Worm (Caenorhabditis elegans): ENCODE results near the gene ugt-23.

The ugt-23 gene

ce11 chrX:9924962-9925361 lies at the start of gene ugt-23:
TSS of gene ugt-23 (minus strand) at chrX:9925173.
- TF ChIP-seq dao-5 (tag; optimal IDR thresholded peaks at IDR 0.05) (no peak), him-1 (tag; optimal IDR thresholded peaks at IDR 0.05) (no peak), W03F9.2 (tag; optimal IDR thresholded peaks at IDR 0.05) (no peak)

ce11 chrX:9965275-9965674 lies 40.3 kb upstream of the ugt-23 start, which contains the start of gene pssy-1:
TSS of gene pssy-1 (plus strand) at chrX:9965592.
- no peak for TF ChIP-seq dao-5 (tag; optimal IDR thresholded peaks at IDR 0.05)
- no peak for TF ChIP-seq him-1 (tag; optimal IDR thresholded peaks at IDR 0.05)
- TF ChIP-seq W03F9.2 (tag; optimal IDR thresholded peaks at IDR 0.05): no peak

- TF ChIP-seq W03F9.2 (tag; optimal IDR thresholded peaks at IDR 0.05): no peak
- TF ChIP-seq dao-5 (tag; optimal IDR thresholded peaks at IDR 0.05): no peak
- TF ChIP-seq him-1 (tag; optimal IDR thresholded peaks at IDR 0.05): no peak
Observed at ce11 chrX:9962535-9962934, 37.6 kb upstream of the ugt-23 start.

- TF ChIP-seq dao-5 (tag; optimal IDR thresholded peaks at IDR 0.05): peak; percentile 31
- peak; percentile 91 for TF ChIP-seq W03F9.2 (tag; optimal IDR thresholded peaks at IDR 0.05)
- peak; percentile 90 for TF ChIP-seq him-1 (tag; optimal IDR thresholded peaks at IDR 0.05)
Observed at ce11 chrX:9958561-9958960, 33.6 kb upstream of the ugt-23 start, which contains the start of gene ZC506.1. TSS of gene ZC506.1 (plus strand) at chrX:9958960.

ce11 chrX:9957449-9957848 lies 32.5 kb upstream of the ugt-23 start:
- no peak for TF ChIP-seq him-1 (tag; optimal IDR thresholded peaks at IDR 0.05)
- TF ChIP-seq dao-5 (tag; optimal IDR thresholded peaks at IDR 0.05): no peak
- no peak for TF ChIP-seq W03F9.2 (tag; optimal IDR thresholded peaks at IDR 0.05)

ce11 chrX:9956052-9956451 lies 31.1 kb upstream of the ugt-23 start:
- no peak for TF ChIP-seq W03F9.2 (tag; optimal IDR thresholded peaks at IDR 0.05)
- no peak for TF ChIP-seq him-1 (tag; optimal IDR thresholded peaks at IDR 0.05)
- TF ChIP-seq dao-5 (tag; optimal IDR thresholded peaks at IDR 0.05): no peak

- TF ChIP-seq him-1 (tag; optimal IDR thresholded peaks at IDR 0.05) (no peak), W03F9.2 (tag; optimal IDR thresholded peaks at IDR 0.05) (no peak), dao-5 (tag; optimal IDR thresholded peaks at IDR 0.05) (no peak)
Observed at ce11 chrX:9954483-9955041, 29.6 kb upstream of the ugt-23 start, which contains the start of gene cysl-1. TSS of gene cysl-1 (minus strand) at chrX:9954533.

- TF ChIP-seq W03F9.2 (tag; optimal IDR thresholded peaks at IDR 0.05) (no peak), him-1 (tag; optimal IDR thresholded peaks at IDR 0.05) (no peak), dao-5 (tag; optimal IDR thresholded peaks at IDR 0.05) (no peak)
Observed at ce11 chrX:9948963-9949362, 24.0 kb upstream of the ugt-23 start, which contains the start of gene nas-37. TSS of gene nas-37 (minus strand) at chrX:9949063.

- TF ChIP-seq W03F9.2 (tag; optimal IDR thresholded peaks at IDR 0.05) (no peak), dao-5 (tag; optimal IDR thresholded peaks at IDR 0.05) (no peak), him-1 (tag; optimal IDR thresholded peaks at IDR 0.05) (no peak)
Observed at ce11 chrX:9948528-9948927, 23.6 kb upstream of the ugt-23 start.

ce11 chrX:9941379-9941778 lies 16.4 kb upstream of the ugt-23 start:
- TF ChIP-seq W03F9.2 (tag; optimal IDR thresholded peaks at IDR 0.05) (no peak), him-1 (tag; optimal IDR thresholded peaks at IDR 0.05) (no peak), dao-5 (tag; optimal IDR thresholded peaks at IDR 0.05) (no peak)

- TF ChIP-seq him-1 (tag; optimal IDR thresholded peaks at IDR 0.05) (no peak), W03F9.2 (tag; optimal IDR thresholded peaks at IDR 0.05) (no peak), dao-5 (tag; optimal IDR thresholded peaks at IDR 0.05) (no peak)
Observed at ce11 chrX:9940524-9940923, 15.6 kb upstream of the ugt-23 start.

ce11 chrX:9938537-9938936 lies 13.6 kb upstream of the ugt-23 start, which contains the start of the genes C17G1.5 and C17G1.14:
TSS of gene C17G1.5 (plus strand) at chrX:9938802.
TSS of gene C17G1.14 (plus strand) at chrX:9938813.
- TF ChIP-seq dao-5 (tag; optimal IDR thresholded peaks at IDR 0.05) (no peak), W03F9.2 (tag; optimal IDR thresholded peaks at IDR 0.05) (no peak), him-1 (tag; optimal IDR thresholded peaks at IDR 0.05) (no peak)

- no peak for TF ChIP-seq him-1 (tag; optimal IDR thresholded peaks at IDR 0.05)
- TF ChIP-seq W03F9.2 (tag; optimal IDR thresholded peaks at IDR 0.05): no peak
- TF ChIP-seq dao-5 (tag; optimal IDR thresholded peaks at IDR 0.05): no peak
Observed at ce11 chrX:9938091-9938490, 13.1 kb upstream of the ugt-23 start.

ce11 chrX:9934009-9934323 lies 9.0 kb upstream of the ugt-23 start:
- TF ChIP-seq W03F9.2 (tag; optimal IDR thresholded peaks at IDR 0.05) (no peak), dao-5 (tag; optimal IDR thresholded peaks at IDR 0.05) (no peak), him-1 (tag; optimal IDR thresholded peaks at IDR 0.05) (no peak)
